Worm (Caenorhabditis elegans) whole organism, early embryonic: ENCODE results near the gene clp-6.

Experiments used
- F13C5.2 ChIP-seq: sonication (generic microtip); optimal IDR thresholded peaks from 2 replicates; lab custom pipeline; 2017; ENCODE audit warnings: mild to moderate bottlenecking, missing genetic modification characterization, inconsistent platforms, missing compliant biosample characterization
- aly-1 ChIP-seq: sonication (generic microtip); optimal IDR thresholded peaks from 2 replicates; lab custom pipeline; 2016; ENCODE audit warnings: missing genetic modification characterization, missing compliant biosample characterization
- ama-1 ChIP-seq: fragments of 150-350 bp; optimal IDR thresholded peaks from 2 replicates; lab custom pipeline; 2014
- ceh-13 ChIP-seq: fragments of 200-800 bp; sonication (Bioruptor generic); optimal IDR thresholded peaks from 2 replicates; lab custom pipeline; 2018; ENCODE audit warnings: mild to moderate bottlenecking, missing genetic modification characterization, missing compliant biosample characterization
- ets-7 ChIP-seq: sonication (generic microtip); optimal IDR thresholded peaks from 2 replicates; lab custom pipeline; 2016; ENCODE audit warnings: missing genotype, missing genetic modification characterization, missing compliant biosample characterization
- flt-1 ChIP-seq: fragments of 200-800 bp; sonication (Bioruptor generic); IDR thresholded peaks from 2 replicates; pipeline ENCODE4 v1.3.6; 2022; ENCODE audit warnings: missing genetic modification characterization, missing compliant biosample characterization
- hnd-1 ChIP-seq: sonication (generic microtip); optimal IDR thresholded peaks from 2 replicates; lab custom pipeline; 2016; ENCODE audit warnings: missing genetic modification characterization, missing compliant biosample characterization
- scrt-1 ChIP-seq: fragments of 200-800 bp; sonication (Bioruptor generic); IDR thresholded peaks from 2 replicates; pipeline ENCODE4 v1.3.6; 2022; ENCODE audit warnings: missing genetic modification characterization, missing compliant biosample characterization
- sea-1 ChIP-seq: fragments of 200-800 bp; sonication (Bioruptor generic); conservative IDR thresholded peaks from 2 replicates; pipeline ENCODE4 v1.3.6; 2022; ENCODE audit warnings: missing genetic modification characterization, missing compliant biosample characterization
- tbx-11 ChIP-seq: fragments of 200-800 bp; sonication (Bioruptor generic); IDR thresholded peaks from 2 replicates; pipeline ENCODE4 v1.3.6; 2022; ENCODE audit warnings: missing genetic modification characterization, missing compliant biosample characterization
- tbx-37 ChIP-seq: fragments of 200-800 bp; sonication (Bioruptor generic); conservative IDR thresholded peaks from 2 replicates; pipeline ENCODE4 v1.3.6; 2022; ENCODE audit warnings: missing genetic modification reagents, missing genetic modification characterization, missing compliant biosample characterization
- tra-4 ChIP-seq: sonication (generic microtip); optimal IDR thresholded peaks from 2 replicates; lab custom pipeline; 2017; ENCODE audit warnings: missing genetic modification characterization, missing compliant biosample characterization

DNA sequence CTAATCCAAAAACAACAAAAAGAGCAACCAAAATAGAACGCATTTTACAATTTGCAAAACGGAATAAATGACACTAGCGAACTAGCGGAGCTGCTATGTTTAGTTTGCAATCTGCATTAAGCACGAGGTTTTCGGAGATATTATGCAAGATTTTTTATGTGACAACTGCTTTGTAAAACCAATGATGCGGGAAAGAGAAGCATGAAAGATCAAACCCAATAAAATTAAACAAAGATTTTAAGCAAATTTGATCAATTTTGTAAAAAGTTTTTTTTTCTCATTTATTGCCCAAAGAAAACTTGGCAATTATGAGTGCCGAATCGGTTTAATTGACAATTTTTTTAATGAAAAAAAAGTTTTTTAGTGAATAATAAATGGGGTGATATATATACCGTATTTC is 9.9 kb downstream of the clp-6 start, which contains the start of gene Y77E11A.8:
- no peak for TF ChIP-seq tbx-37 (GFP tag; lab: Robert Waterston, UW)
- no peak for TF ChIP-seq ama-1 (lab: Kevin White, UChicago)
- TF ChIP-seq sea-1 (GFP tag; lab: Robert Waterston, UW), result no peak
- no peak for TF ChIP-seq hnd-1 (tag; lab: Kevin White, UChicago)
- TF ChIP-seq flt-1 (GFP tag; lab: Robert Waterston, UW), result no peak
- no peak for TF ChIP-seq aly-1 (tag; lab: Kevin White, UChicago)
- TF ChIP-seq ets-7, result no peak
- TF ChIP-seq ceh-13 (GFP tag; lab: Kevin White, UChicago), result no peak
- TF ChIP-seq tra-4 (tag; lab: Kevin White, UChicago), result no peak
- no peak for TF ChIP-seq F13C5.2 (tag; lab: Kevin White, UChicago)
- no peak for TF ChIP-seq tbx-11 (GFP tag; lab: Robert Waterston, UW)
- no peak for TF ChIP-seq scrt-1 (GFP tag; lab: Robert Waterston, UW)
